Worm (Caenorhabditis elegans) whole organism, early embryonic: Measurements from ENCODE around the gene F35F10.6.

Experiments
- B0310.2 ChIP-seq: sonication (generic microtip); optimal IDR thresholded peaks from 2 replicates; lab custom pipeline; 2016; ENCODE audit warnings: mild to moderate bottlenecking, missing genetic modification characterization, missing compliant biosample characterization
- ama-1 ChIP-seq: fragments of 150-350 bp; optimal IDR thresholded peaks from 2 replicates; lab custom pipeline; 2014
- ceh-13 ChIP-seq: fragments of 200-800 bp; sonication (Bioruptor generic); optimal IDR thresholded peaks from 2 replicates; lab custom pipeline; 2018; ENCODE audit warnings: mild to moderate bottlenecking, missing genetic modification characterization, missing compliant biosample characterization
- flt-1 ChIP-seq: fragments of 200-800 bp; sonication (Bioruptor generic); IDR thresholded peaks from 2 replicates; pipeline ENCODE4 v1.3.6; 2022; ENCODE audit warnings: missing genetic modification characterization, missing compliant biosample characterization
- pes-1 ChIP-seq: fragments of 200-800 bp; sonication (Bioruptor generic); IDR thresholded peaks from 2 replicates; pipeline ENCODE4 v1.3.6; 2022; ENCODE audit warnings: missing genetic modification reagents, missing genetic modification characterization, missing compliant biosample characterization
- scrt-1 ChIP-seq: fragments of 200-800 bp; sonication (Bioruptor generic); IDR thresholded peaks from 2 replicates; pipeline ENCODE4 v1.3.6; 2022; ENCODE audit warnings: missing genetic modification characterization, missing compliant biosample characterization

- TF ChIP-seq B0310.2: no peak
- no peak for TF ChIP-seq pes-1
- no peak for TF ChIP-seq ama-1 (lab: Kevin White, UChicago)
- TF ChIP-seq ceh-13: no peak
- TF ChIP-seq flt-1 (GFP tag; lab: Robert Waterston, UW): no peak
- no peak for TF ChIP-seq scrt-1
Measured at ce11 chrV:3320432-3320831, 31.3 kb upstream of the F35F10.6 start, which contains the start of gene C17B7.14.
